Fruit fly (Drosophila melanogaster) whole organism, embryonic: ENCODE measurements around the gene nAChRalpha6.
A peak's percentile ranks its signal among the peaks of the same experiment; 100 is the strongest.

ENCODE experiments used
- CG10462 ChIP-seq: fragments of 200-800 bp; sonication (Bioruptor generic); optimal IDR thresholded peaks from 2 replicates; lab custom pipeline; 2016; ENCODE audit warnings: missing biosample characterization, missing genetic modification characterization
- CG12104 ChIP-seq: fragments of 200-800 bp; sonication (Bioruptor generic); optimal IDR thresholded peaks from 3 replicates; lab custom pipeline; 2016; ENCODE audit warnings: missing biosample characterization, missing genetic modification characterization
- CG4707 ChIP-seq: fragments of 200-800 bp; sonication (Bioruptor generic); optimal IDR thresholded peaks from 2 replicates; lab custom pipeline; 2018; ENCODE audit warnings: missing biosample characterization, mild to moderate bottlenecking, missing genetic modification characterization, moderate library complexity
- HLH3B ChIP-seq: fragments of 200-800 bp; sonication (Bioruptor generic); IDR thresholded peaks from 2 replicates; pipeline ENCODE4 v1.3.6; 2022; ENCODE audit warnings: missing biosample characterization, missing genetic modification characterization
- Usf ChIP-seq: fragments of 200-800 bp; sonication (Bioruptor generic); optimal IDR thresholded peaks from 2 replicates; lab custom pipeline; 2017; ENCODE audit warnings: missing genotype, missing biosample characterization, missing genetic modification characterization
- corto ChIP-seq: fragments of 200-800 bp; sonication (Bioruptor generic); optimal IDR thresholded peaks from 2 replicates; lab custom pipeline; 2016; ENCODE audit warnings: missing biosample characterization, mild to moderate bottlenecking, missing genetic modification characterization, moderate library complexity
- disco-r ChIP-seq: fragments of 200-800 bp; sonication (Bioruptor generic); optimal IDR thresholded peaks from 2 replicates; lab custom pipeline; 2016; ENCODE audit warnings: missing biosample characterization, missing genetic modification characterization
- grn ChIP-seq: fragments of 200-800 bp; sonication (Bioruptor generic); optimal IDR thresholded peaks from 3 replicates; lab custom pipeline; 2017; ENCODE audit warnings: missing biosample characterization, missing genetic modification characterization
- pfk ChIP-seq: fragments of 200-800 bp; sonication (Bioruptor generic); optimal IDR thresholded peaks from 2 replicates; lab custom pipeline; 2018; ENCODE audit warnings: missing biosample characterization, mild to moderate bottlenecking, missing genetic modification characterization, moderate library complexity
- ranshi ChIP-seq: fragments of 200-800 bp; sonication (Bioruptor generic); IDR thresholded peaks from 2 replicates; pipeline ENCODE4 v1.3.6; 2022; ENCODE audit warnings: missing biosample characterization, missing genetic modification characterization
- repo ChIP-seq: fragments of 200-800 bp; sonication (Bioruptor generic); optimal IDR thresholded peaks from 2 replicates; lab custom pipeline; 2016; ENCODE audit warnings: missing biosample characterization, missing genetic modification characterization
- ro ChIP-seq: fragments of 200-800 bp; sonication (Bioruptor generic); IDR thresholded peaks from 2 replicates; pipeline ENCODE4 v1.3.6; 2022; ENCODE audit warnings: missing biosample characterization, missing genetic modification characterization
- vvl ChIP-seq: fragments of 200-800 bp; sonication (Bioruptor generic); IDR thresholded peaks from 2 replicates; pipeline ENCODE4 v1.3.6; 2022; ENCODE audit warnings: missing biosample characterization, missing genetic modification characterization

DNA sequence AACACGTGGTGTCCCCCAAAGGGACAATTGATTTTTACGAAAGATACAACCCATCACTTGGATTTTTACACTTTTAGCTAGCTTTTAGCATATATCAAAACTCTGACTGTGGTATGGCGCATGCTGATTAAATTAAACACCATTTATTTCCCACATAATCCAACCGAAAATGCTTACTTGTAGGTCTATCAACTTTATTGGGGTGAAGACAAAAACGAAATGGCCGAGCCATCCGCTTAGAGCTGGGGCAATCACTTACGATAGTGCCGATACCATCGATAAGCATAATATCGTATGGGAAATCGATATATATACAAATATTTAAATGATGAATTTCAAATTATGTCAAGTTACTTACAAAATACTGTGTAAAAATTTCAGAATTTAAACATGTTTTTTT, 11.2 kb upstream of the nAChRalpha6 start, which contains the start of gene RpS2:
- TF ChIP-seq corto (GFP tag; lab: Kevin White, UChicago) = no peak
- TF ChIP-seq ranshi = no peak
- TF ChIP-seq CG4707 (GFP tag; lab: Kevin White, UChicago) = peak; percentile 43
- TF ChIP-seq vvl (GFP tag; lab: Robert Waterston, UW) = peak; percentile 69
- no peak for TF ChIP-seq CG12104 (GFP tag; lab: Kevin White, UChicago)
- TF ChIP-seq grn = peak; percentile 37
- TF ChIP-seq repo (GFP tag; lab: Kevin White, UChicago) = no peak
- no peak for TF ChIP-seq ro (GFP tag; lab: Robert Waterston, UW)
- peak; percentile 7 for TF ChIP-seq disco-r
- TF ChIP-seq HLH3B (GFP tag; lab: Robert Waterston, UW) = 0 out of 2 replicates have a peak, but pooled peaks have one; percentile 17
- TF ChIP-seq Usf (GFP tag; lab: Kevin White, UChicago) = no peak
- TF ChIP-seq pfk (GFP tag; lab: Kevin White, UChicago) = peak; percentile 64
- no peak for TF ChIP-seq CG10462 (GFP tag; lab: Kevin White, UChicago)
